Worm (Caenorhabditis elegans): ENCODE data around the gene slc-25A18.1.
A peak's percentile ranks its signal among the peaks of the same experiment; 100 is the strongest.

slc-25A18.1 gene

ce11 chrX:14975467-14976167 lies 28.1 kb downstream of the slc-25A18.1 start, which contains the start of gene F20D1.3 (continued):
- TF ChIP-seq ceh-88 (GFP tag; IDR thresholded peaks at IDR 0.05): no peak
- TF ChIP-seq swsn-7 (tag; optimal IDR thresholded peaks at IDR 0.05): peak; percentile 44
- TF ChIP-seq lin-14 (GFP tag; optimal IDR thresholded peaks at IDR 0.05): peak; percentile 91
- TF ChIP-seq mdl-1 (tag; optimal IDR thresholded peaks at IDR 0.05): peak in 1 of 2 experiments; percentile 34
- no peak for TF ChIP-seq sox-4 (tag; optimal IDR thresholded peaks at IDR 0.05)
- peak; percentile 4 for TF ChIP-seq snpc-4 (tag; optimal IDR thresholded peaks at IDR 0.05)
- TF ChIP-seq ama-1 (optimal IDR thresholded peaks at IDR 0.05): no peak
- peak; percentile 26 for TF ChIP-seq nhr-237 (tag; optimal IDR thresholded peaks at IDR 0.05)
- TF ChIP-seq mab-9 (GFP tag; IDR thresholded peaks at IDR 0.05): no peak
- TF ChIP-seq nhr-47 (tag; optimal IDR thresholded peaks at IDR 0.05): peak; percentile 55
- peak; percentile 71 for TF ChIP-seq mep-1 (tag; optimal IDR thresholded peaks at IDR 0.05)
- TF ChIP-seq lsy-2 (tag; optimal IDR thresholded peaks at IDR 0.05): peak in 1 of 2 experiments; percentile 65
- no peak for TF ChIP-seq sptf-1 (tag; optimal IDR thresholded peaks at IDR 0.05)
- TF ChIP-seq efl-3 (GFP tag; optimal IDR thresholded peaks at IDR 0.05): no peak
- TF ChIP-seq lin-39 (tag; optimal IDR thresholded peaks at IDR 0.05): no peak
- no peak for TF ChIP-seq unc-98 (GFP tag; IDR thresholded peaks at IDR 0.05)
- peak; percentile 78 for TF ChIP-seq snu-23 (GFP tag; optimal IDR thresholded peaks at IDR 0.05)
- TF ChIP-seq aha-1 (tag; optimal IDR thresholded peaks at IDR 0.05): no peak
- no peak for TF ChIP-seq nhr-84 (tag; optimal IDR thresholded peaks at IDR 0.05)

DNA sequence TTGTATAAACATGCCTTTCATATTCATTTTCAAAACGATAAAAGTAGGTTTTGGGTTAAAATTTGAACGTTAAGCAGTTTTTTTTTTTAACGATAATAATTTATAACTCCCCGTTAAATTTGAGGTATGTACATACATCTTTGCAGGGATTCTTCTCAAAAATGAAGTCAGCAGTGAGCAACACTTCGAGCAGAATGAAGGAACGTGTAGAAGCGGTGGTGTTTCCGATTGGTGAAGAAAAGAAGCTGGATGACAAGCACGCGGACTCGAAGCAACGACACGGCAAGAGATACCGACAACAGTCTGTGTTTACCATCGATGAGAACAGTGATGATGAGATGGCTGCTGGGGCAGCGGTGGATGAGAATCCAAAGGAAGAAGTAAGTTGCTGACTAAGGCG lies 30.7 kb downstream of the slc-25A18.1 start:
- TF ChIP-seq efl-1 (optimal IDR thresholded peaks at IDR 0.05): no peak
- TF ChIP-seq efl-1 (GFP tag; optimal IDR thresholded peaks at IDR 0.05 in 1 of 2): peak in 1 of 2 experiments; percentile 89
- TF ChIP-seq nhr-85 (tag): peak; percentile 54
- TF ChIP-seq zag-1 (tag; optimal IDR thresholded peaks at IDR 0.05): no peak
- TF ChIP-seq pag-3 (tag; optimal IDR thresholded peaks at IDR 0.05; ENCODE audit: borderline replicate concordance, insufficient read depth): no peak

ce11 chrX:14970221-14970801 lies 33.4 kb downstream of the slc-25A18.1 start, which contains the start of the genes flwr-1 and tbc-1:
flwr-1 (minus strand) TSS chrX:14970271.
tbc-1 (plus strand) TSS chrX:14970751.
- no peak for TF ChIP-seq nhr-237 (tag; optimal IDR thresholded peaks at IDR 0.05)
- no peak for TF ChIP-seq C16A3.4 (tag; optimal IDR thresholded peaks at IDR 0.05)
- TF ChIP-seq efl-1 (optimal IDR thresholded peaks at IDR 0.05): no peak
- peak in 1 of 2 experiments; percentile 59 for TF ChIP-seq efl-1 (GFP tag; optimal IDR thresholded peaks at IDR 0.05 in 1 of 2)
- no peak for TF ChIP-seq ama-1 (optimal IDR thresholded peaks at IDR 0.05)
- TF ChIP-seq ceh-8 (GFP tag; optimal IDR thresholded peaks at IDR 0.05): no peak
- TF ChIP-seq xbp-1 (tag; optimal IDR thresholded peaks at IDR 0.05): peak; percentile 41
- no peak for TF ChIP-seq unc-86 (tag; optimal IDR thresholded peaks at IDR 0.05)
- peak in 1 of 3 experiments; percentile 62 for TF ChIP-seq ceh-82 (tag; optimal IDR thresholded peaks at IDR 0.05)
- TF ChIP-seq unc-30 (tag; optimal IDR thresholded peaks at IDR 0.05): no peak
- no peak for TF ChIP-seq nhr-28 (tag; optimal IDR thresholded peaks at IDR 0.05)
- TF ChIP-seq nhr-77 (tag; optimal IDR thresholded peaks at IDR 0.05): no peak
- TF ChIP-seq Y116A8C.19 (tag; optimal IDR thresholded peaks at IDR 0.05; ENCODE audit: borderline replicate concordance): no peak
- no peak for TF ChIP-seq egl-27 (tag; optimal IDR thresholded peaks at IDR 0.05)
- no peak for TF ChIP-seq vab-15 (tag; optimal IDR thresholded peaks at IDR 0.05)
- TF ChIP-seq sox-4 (tag; optimal IDR thresholded peaks at IDR 0.05): no peak
- TF ChIP-seq tlp-1 (tag; optimal IDR thresholded peaks at IDR 0.05): no peak
- no peak for TF ChIP-seq nhr-84 (tag; optimal IDR thresholded peaks at IDR 0.05)
- peak; percentile 3 for TF ChIP-seq mef-2 (tag; optimal IDR thresholded peaks at IDR 0.05)
- TF ChIP-seq C04F5.9 (tag; optimal IDR thresholded peaks at IDR 0.05): no peak
- no peak for TF ChIP-seq lir-3 (tag; optimal IDR thresholded peaks at IDR 0.05; ENCODE audit: poor library complexity)
- TF ChIP-seq efl-3 (GFP tag; optimal IDR thresholded peaks at IDR 0.05): no peak
- TF ChIP-seq nhr-11 (tag; optimal IDR thresholded peaks at IDR 0.05): no peak
- peak; percentile 53 for TF ChIP-seq lin-14 (GFP tag; optimal IDR thresholded peaks at IDR 0.05)
- TF ChIP-seq lin-35 (GFP tag; optimal IDR thresholded peaks at IDR 0.05): peak; percentile 27 to 55
- TF ChIP-seq dpl-1 (GFP tag; optimal IDR thresholded peaks at IDR 0.05): peak in 1 of 3 experiments; percentile 32
- TF ChIP-seq hlh-4 (tag; optimal IDR thresholded peaks at IDR 0.05): no peak
- TF ChIP-seq nhr-71 (tag; optimal IDR thresholded peaks at IDR 0.05): peak; percentile 55
- TF ChIP-seq pag-3 (tag; optimal IDR thresholded peaks at IDR 0.05; ENCODE audit: borderline replicate concordance, insufficient read depth): no peak
- no peak for TF ChIP-seq nhr-85 (tag)
- TF ChIP-seq unc-98 (GFP tag; IDR thresholded peaks at IDR 0.05): no peak
- TF ChIP-seq swsn-7 (tag; optimal IDR thresholded peaks at IDR 0.05): peak; percentile 53
- TF ChIP-seq elt-3 (tag; optimal IDR thresholded peaks at IDR 0.05): no peak
- no peak for TF ChIP-seq lin-13 (GFP tag; optimal IDR thresholded peaks at IDR 0.05)
- no peak for TF ChIP-seq mab-9 (GFP tag; IDR thresholded peaks at IDR 0.05)
- no peak for TF ChIP-seq lin-39 (tag; optimal IDR thresholded peaks at IDR 0.05)
- TF ChIP-seq zag-1 (tag; optimal IDR thresholded peaks at IDR 0.05): no peak
